Worm (Caenorhabditis elegans) whole organism, early embryonic: ENCODE results near the gene bed-3.

Experiments used
- B0310.2 ChIP-seq: sonication (generic microtip); optimal IDR thresholded peaks from 2 replicates; lab custom pipeline; 2016; ENCODE audit warnings: mild to moderate bottlenecking, missing genetic modification characterization, missing compliant biosample characterization
- aly-1 ChIP-seq: sonication (generic microtip); optimal IDR thresholded peaks from 2 replicates; lab custom pipeline; 2016; ENCODE audit warnings: missing genetic modification characterization, missing compliant biosample characterization
- ama-1 ChIP-seq: fragments of 150-350 bp; optimal IDR thresholded peaks from 2 replicates; lab custom pipeline; 2014
- ceh-36 ChIP-seq: sonication (generic microtip); optimal IDR thresholded peaks from 2 replicates; lab custom pipeline; 2016; ENCODE audit warnings: missing genetic modification characterization, inconsistent platforms, missing compliant biosample characterization
- flt-1 ChIP-seq: fragments of 200-800 bp; sonication (Bioruptor generic); IDR thresholded peaks from 2 replicates; pipeline ENCODE4 v1.3.6; 2022; ENCODE audit warnings: missing genetic modification characterization, missing compliant biosample characterization
- hmg-4 ChIP-seq: fragments of 200-800 bp; sonication (Bioruptor generic); optimal IDR thresholded peaks from 2 replicates; lab custom pipeline; 2018; ENCODE audit warnings: mild to moderate bottlenecking, missing genetic modification characterization, missing compliant biosample characterization
- hnd-1 ChIP-seq: sonication (generic microtip); optimal IDR thresholded peaks from 2 replicates; lab custom pipeline; 2016; ENCODE audit warnings: missing genetic modification characterization, missing compliant biosample characterization
- pes-1 ChIP-seq: fragments of 200-800 bp; sonication (Bioruptor generic); IDR thresholded peaks from 2 replicates; pipeline ENCODE4 v1.3.6; 2022; ENCODE audit warnings: missing genetic modification reagents, missing genetic modification characterization, missing compliant biosample characterization
- tbx-11 ChIP-seq: fragments of 200-800 bp; sonication (Bioruptor generic); IDR thresholded peaks from 2 replicates; pipeline ENCODE4 v1.3.6; 2022; ENCODE audit warnings: missing genetic modification characterization, missing compliant biosample characterization

DNA sequence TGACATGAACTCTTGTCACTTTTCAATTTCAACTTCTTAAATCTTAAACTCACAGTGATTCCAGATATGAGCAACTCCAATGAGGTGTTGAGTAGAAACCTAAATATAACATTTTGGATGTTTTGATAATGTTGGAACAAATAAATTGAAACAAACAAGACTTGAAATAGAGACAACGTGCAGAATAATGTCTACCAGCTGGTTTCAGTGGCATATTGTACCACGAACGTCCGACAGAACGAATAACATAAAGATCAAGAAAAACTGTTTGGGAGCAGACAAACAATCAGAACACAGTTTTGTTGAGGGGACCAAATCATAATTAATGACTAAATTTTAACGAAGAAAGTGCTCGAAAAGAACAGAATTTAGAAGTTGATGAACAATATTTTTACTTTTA is 37.0 kb downstream of the bed-3 start, which contains the start of gene gon-1:
- TF ChIP-seq ama-1 (lab: Kevin White, UChicago) (no peak), hnd-1 (no peak), pes-1 (GFP tag; lab: Robert Waterston, UW) (no peak), hmg-4 (GFP tag; lab: Kevin White, UChicago) (no peak), tbx-11 (no peak), ceh-36 (tag; lab: Kevin White, UChicago) (no peak), flt-1 (GFP tag; lab: Robert Waterston, UW) (no peak), aly-1 (tag; lab: Kevin White, UChicago) (no peak), B0310.2 (tag; lab: Kevin White, UChicago) (no peak)
